Worm (Caenorhabditis elegans) whole organism, early embryonic: ENCODE results near the gene D1086.19.

Experiments
- F13C5.2 ChIP-seq: sonication (generic microtip); optimal IDR thresholded peaks from 2 replicates; lab custom pipeline; 2017; ENCODE audit warnings: mild to moderate bottlenecking, missing genetic modification characterization, inconsistent platforms, missing compliant biosample characterization
- aly-1 ChIP-seq: sonication (generic microtip); optimal IDR thresholded peaks from 2 replicates; lab custom pipeline; 2016; ENCODE audit warnings: missing genetic modification characterization, missing compliant biosample characterization
- ama-1 ChIP-seq: fragments of 150-350 bp; optimal IDR thresholded peaks from 2 replicates; lab custom pipeline; 2014
- ceh-13 ChIP-seq: fragments of 200-800 bp; sonication (Bioruptor generic); optimal IDR thresholded peaks from 2 replicates; lab custom pipeline; 2018; ENCODE audit warnings: mild to moderate bottlenecking, missing genetic modification characterization, missing compliant biosample characterization
- ceh-36 ChIP-seq: sonication (generic microtip); optimal IDR thresholded peaks from 2 replicates; lab custom pipeline; 2016; ENCODE audit warnings: missing genetic modification characterization, inconsistent platforms, missing compliant biosample characterization
- flt-1 ChIP-seq: fragments of 200-800 bp; sonication (Bioruptor generic); IDR thresholded peaks from 2 replicates; pipeline ENCODE4 v1.3.6; 2022; ENCODE audit warnings: missing genetic modification characterization, missing compliant biosample characterization
- tra-4 ChIP-seq: sonication (generic microtip); optimal IDR thresholded peaks from 2 replicates; lab custom pipeline; 2017; ENCODE audit warnings: missing genetic modification characterization, missing compliant biosample characterization

ce11 chrV:14110042-14110441, 21.9 kb downstream of the D1086.19 start, which contains the start of gene H39E23.2:
- TF ChIP-seq ceh-13 (GFP tag; lab: Kevin White, UChicago) (no peak), F13C5.2 (tag; lab: Kevin White, UChicago) (no peak), tra-4 (tag; lab: Kevin White, UChicago) (no peak), ama-1 (lab: Kevin White, UChicago) (no peak), aly-1 (tag; lab: Kevin White, UChicago) (no peak), flt-1 (GFP tag; lab: Robert Waterston, UW) (no peak), ceh-36 (tag; lab: Kevin White, UChicago) (no peak)
